Fruit fly (Drosophila melanogaster) whole organism, embryonic: Measurements from ENCODE around the gene soti.

ENCODE experiments used
- CG17568 ChIP-seq: fragments of 200-800 bp; sonication (Bioruptor generic); optimal IDR thresholded peaks from 2 replicates; lab custom pipeline; 2018; ENCODE audit warnings: missing biosample characterization, mild to moderate bottlenecking, missing genetic modification characterization, moderate library complexity
- CG3407 ChIP-seq: fragments of 200-800 bp; sonication (Bioruptor generic); optimal IDR thresholded peaks from 2 replicates; lab custom pipeline; 2018; ENCODE audit warnings: missing biosample characterization, mild to moderate bottlenecking, missing genetic modification characterization
- CG6765 ChIP-seq: fragments of 200-800 bp; sonication (Bioruptor generic); optimal IDR thresholded peaks from 3 replicates; lab custom pipeline; 2017; ENCODE audit warnings: missing biosample characterization, mild to moderate bottlenecking, missing genetic modification characterization
- Jarid2 ChIP-seq: fragments of 200-800 bp; sonication (Bioruptor generic); optimal IDR thresholded peaks from 3 replicates; lab custom pipeline; 2017; ENCODE audit warnings: mild to moderate bottlenecking, missing biosample characterization, missing genetic modification reagents, missing genetic modification characterization
- MTF-1 ChIP-seq: fragments of 200-800 bp; sonication (Bioruptor generic); optimal IDR thresholded peaks from 2 replicates; lab custom pipeline; 2018; ENCODE audit warnings: missing biosample characterization, mild to moderate bottlenecking, missing genetic modification characterization, borderline replicate concordance
- NFAT ChIP-seq: fragments of 200-800 bp; sonication (Bioruptor generic); IDR thresholded peaks from 2 replicates; pipeline ENCODE4 v1.3.6; 2022; ENCODE audit warnings: missing biosample characterization, missing genetic modification characterization
- Nf-YC ChIP-seq: fragments of 200-800 bp; optimal IDR thresholded peaks from 3 replicates; lab custom pipeline; 2019; ENCODE audit warnings: missing biosample characterization, mild to moderate bottlenecking, missing genetic modification characterization, moderate library complexity
- bowl ChIP-seq: fragments of 200-800 bp; sonication (Bioruptor generic); IDR thresholded peaks from 2 replicates; pipeline ENCODE4 v1.3.6; 2022; ENCODE audit warnings: missing biosample characterization, missing genetic modification characterization
- sc ChIP-seq, 3 experiments: fragments of >200 bp in 2 of 3; fragments of 200-800 bp in 1 of 3; sonication (Bioruptor generic) in 1 of 3; optimal IDR thresholded peaks; 2 replicates in 2 of 3; 3 replicates in 1 of 3; lab custom pipeline; 2017; ENCODE audit warnings: mild to moderate bottlenecking in 1 of 3, missing biosample characterization in 1 of 3, missing genetic modification characterization in 1 of 3, missing genetic modification reagents in 1 of 3

DNA sequence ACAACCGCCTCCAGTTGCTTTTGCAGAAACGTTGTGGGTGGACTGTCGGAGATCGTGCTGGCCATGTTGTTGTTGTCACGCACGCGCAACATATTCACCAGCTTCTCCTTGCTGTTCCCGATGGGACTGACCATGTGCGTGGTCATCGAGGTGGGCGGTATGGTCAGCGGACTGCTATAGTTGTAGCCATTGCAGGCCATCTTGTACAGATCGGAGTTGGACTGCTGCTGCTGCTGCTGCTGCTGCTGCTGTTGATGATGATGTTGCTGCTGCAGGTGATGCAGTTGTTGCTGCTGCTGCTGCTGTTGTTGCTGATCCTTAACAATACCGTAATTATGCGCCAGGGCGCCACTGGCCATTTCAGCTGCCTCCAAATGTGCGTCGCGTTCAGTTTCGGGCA is 36.7 kb downstream of the soti start:
- TF ChIP-seq Nf-YC, result no peak
- no peak for TF ChIP-seq CG3407 (GFP tag; lab: Kevin White, UChicago)
- TF ChIP-seq sc (optimal IDR thresholded peaks at IDR 0.05; lab: Kevin White, UChicago), result no peak
- TF ChIP-seq sc (GFP tag; optimal IDR thresholded peaks at IDR 0.05; lab: Kevin White, UChicago), result no peak
- TF ChIP-seq CG6765 (GFP tag; lab: Kevin White, UChicago), result no peak
- no peak for TF ChIP-seq NFAT (GFP tag; lab: Robert Waterston, UW)
- TF ChIP-seq CG17568 (GFP tag; lab: Kevin White, UChicago), result no peak
- no peak for TF ChIP-seq MTF-1 (GFP tag; lab: Kevin White, UChicago)
- no peak for TF ChIP-seq bowl
- no peak for TF ChIP-seq Jarid2 (GFP tag; lab: Kevin White, UChicago)
